Worm (Caenorhabditis elegans): ENCODE results near the gene C14A11.2.

C14A11.2 gene

DNA sequence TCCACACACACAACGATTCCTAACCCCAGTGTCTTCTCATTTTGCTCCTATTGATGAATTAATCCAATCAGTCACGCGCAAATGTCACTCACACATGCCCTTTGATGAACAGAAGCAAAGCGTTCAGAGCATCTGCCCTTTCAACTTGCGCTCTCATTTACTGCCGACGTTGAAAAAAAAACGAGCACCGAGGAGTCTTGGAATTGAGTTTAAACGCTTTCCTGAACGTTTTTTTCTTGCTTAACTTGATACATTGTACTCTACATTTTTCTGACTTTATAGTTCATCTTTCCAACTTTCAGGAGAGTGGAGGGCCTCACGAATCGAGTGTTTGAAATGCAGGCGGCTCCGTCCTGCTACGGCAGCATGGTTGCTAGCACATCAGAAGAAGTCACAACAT lies 31.2 kb upstream of the C14A11.2 start, which contains the start of gene cgef-1:
cgef-1 (plus strand) TSS at position 301 of the 400 bp plus-strand sequence.
- TF ChIP-seq bed-3 (GFP tag; optimal IDR thresholded peaks at IDR 0.05) (no peak), ces-1 (GFP tag; optimal IDR thresholded peaks at IDR 0.05) (peak; percentile 75)

DNA sequence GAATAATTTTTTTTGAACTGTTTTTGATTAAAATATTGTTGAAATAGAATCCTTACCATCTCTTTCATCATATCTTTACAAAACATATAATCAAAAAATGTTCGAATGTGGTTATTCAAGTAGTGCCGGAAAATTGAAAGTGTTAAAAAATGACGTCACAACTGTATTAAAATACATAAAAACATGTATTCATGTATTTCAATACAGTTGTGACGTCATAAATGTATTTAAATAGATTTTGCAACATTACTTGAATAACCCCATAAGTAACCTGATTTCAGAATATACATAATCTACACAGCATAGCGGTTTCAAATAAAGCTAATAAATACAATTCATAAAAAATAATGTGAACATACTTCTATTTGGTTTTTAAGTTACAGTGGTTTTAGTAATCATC lies 26.0 kb upstream of the C14A11.2 start:
- peak; percentile 96 for TF ChIP-seq zip-8 (tag; optimal IDR thresholded peaks at IDR 0.05)
- TF ChIP-seq blmp-1 (tag; optimal IDR thresholded peaks at IDR 0.05): no peak

DNA sequence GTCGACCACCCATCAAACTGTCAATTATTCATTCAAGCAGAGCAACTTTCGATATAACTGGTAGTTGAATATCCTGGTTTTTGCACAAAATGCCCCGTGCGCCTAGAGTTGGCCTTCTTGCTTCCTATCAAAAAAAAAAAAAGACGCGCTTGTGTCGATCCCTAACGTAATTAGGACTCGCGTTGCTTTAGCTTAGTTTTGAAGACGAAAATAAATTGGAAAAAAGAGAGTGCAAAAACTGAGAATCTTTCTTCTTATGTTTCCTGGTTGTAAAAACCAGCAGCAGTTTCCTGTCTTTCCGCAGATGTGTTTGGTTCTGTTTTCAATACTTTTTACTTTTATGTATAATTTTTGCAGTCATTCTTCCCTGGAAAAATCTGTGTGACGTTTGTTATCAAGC lies 24.9 kb upstream of the C14A11.2 start:
- TF ChIP-seq hlh-1 (tag; optimal IDR thresholded peaks at IDR 0.05): no peak
- TF ChIP-seq ces-1 (GFP tag; optimal IDR thresholded peaks at IDR 0.05): peak; percentile 66

DNA sequence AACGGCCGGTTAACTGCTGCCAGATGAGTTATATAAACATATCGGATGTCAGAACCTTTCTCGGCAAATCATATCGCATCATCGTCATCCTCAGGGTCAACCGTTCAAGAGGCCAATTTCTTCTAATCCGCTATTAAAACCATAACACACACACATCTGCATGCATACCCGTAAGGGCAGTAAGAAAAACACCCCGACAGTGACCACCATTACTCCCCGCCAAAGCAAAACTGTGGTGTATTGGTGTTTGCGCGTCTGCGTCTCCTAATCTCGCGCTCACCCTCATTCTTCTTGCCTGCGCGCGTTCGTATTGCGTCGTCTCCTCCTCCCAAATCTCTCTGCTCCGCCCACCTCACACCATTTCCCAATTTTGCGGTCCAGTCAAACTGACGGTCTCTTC lies 9.4 kb upstream of the C14A11.2 start:
- TF ChIP-seq nhr-12 (tag; optimal IDR thresholded peaks at IDR 0.05) (no peak), pha-4 (tag; optimal IDR thresholded peaks at IDR 0.05) (no peak), ceh-43 (GFP tag; optimal IDR thresholded peaks at IDR 0.05) (peak; percentile 17), nhr-2 (tag; optimal IDR thresholded peaks at IDR 0.05) (peak; percentile 97), M03D4.4 (tag; optimal IDR thresholded peaks at IDR 0.05) (peak; percentile 27), nhr-76 (tag; optimal IDR thresholded peaks at IDR 0.05) (no peak), elt-1 (tag; optimal IDR thresholded peaks at IDR 0.05; ENCODE audit: borderline replicate concordance, insufficient read depth) (peak; percentile 30), cnd-1 (tag; optimal IDR thresholded peaks at IDR 0.05) (peak; percentile 22), unc-62 (GFP tag; optimal IDR thresholded peaks at IDR 0.05) (peak; percentile 29), elt-3 (tag; optimal IDR thresholded peaks at IDR 0.05) (no peak), unc-120 (tag; optimal IDR thresholded peaks at IDR 0.05; ENCODE audit: poor library complexity, severe bottlenecking) (no peak), mls-2 (tag; optimal IDR thresholded peaks at IDR 0.05) (peak; percentile 31)

DNA sequence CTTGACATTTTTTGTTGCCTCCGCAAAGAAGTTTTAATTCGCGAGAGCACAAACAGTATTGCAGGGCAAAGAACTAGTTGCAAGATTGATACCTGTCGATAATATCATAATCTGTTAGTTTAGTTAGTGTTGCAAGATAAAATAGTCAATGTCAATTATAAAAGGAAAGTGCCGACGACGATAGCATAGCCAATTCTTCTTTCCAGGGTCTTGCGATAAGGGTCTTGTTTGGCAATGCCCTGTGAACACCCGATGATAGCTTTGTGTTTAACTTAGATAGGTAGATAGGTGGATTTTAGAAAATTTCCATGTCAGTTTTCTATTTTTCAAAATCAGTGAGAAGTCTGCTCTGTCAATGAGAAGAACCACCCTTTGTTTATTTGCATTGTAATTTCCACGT lies 8.6 kb upstream of the C14A11.2 start:
- no peak for TF ChIP-seq nhr-76 (tag; optimal IDR thresholded peaks at IDR 0.05)
- TF ChIP-seq mep-1 (tag; optimal IDR thresholded peaks at IDR 0.05): no peak
- TF ChIP-seq drap-1 (GFP tag; optimal IDR thresholded peaks at IDR 0.05): no peak
- no peak for TF ChIP-seq elt-1 (tag; optimal IDR thresholded peaks at IDR 0.05; ENCODE audit: borderline replicate concordance, insufficient read depth)
- TF ChIP-seq ces-1 (GFP tag; optimal IDR thresholded peaks at IDR 0.05): no peak
- TF ChIP-seq lin-13 (tag; optimal IDR thresholded peaks at IDR 0.05): no peak
- TF ChIP-seq ztf-11 (tag; optimal IDR thresholded peaks at IDR 0.05): no peak
- no peak for TF ChIP-seq lin-32 (GFP tag; optimal IDR thresholded peaks at IDR 0.05)
- no peak for TF ChIP-seq sptf-1 (tag; optimal IDR thresholded peaks at IDR 0.05)
- no peak for TF ChIP-seq ham-2 (GFP tag; optimal IDR thresholded peaks at IDR 0.05)
- TF ChIP-seq mls-2 (tag; optimal IDR thresholded peaks at IDR 0.05): no peak
- no peak for TF ChIP-seq mab-5 (tag; optimal IDR thresholded peaks at IDR 0.05)
- no peak for TF ChIP-seq M03D4.4 (tag; optimal IDR thresholded peaks at IDR 0.05)
- no peak for TF ChIP-seq flh-1 (GFP tag; optimal IDR thresholded peaks at IDR 0.05)
- no peak for TF ChIP-seq pha-4 (tag; optimal IDR thresholded peaks at IDR 0.05)
- TF ChIP-seq elt-3 (tag; optimal IDR thresholded peaks at IDR 0.05): no peak
- TF ChIP-seq snpc-4 (tag; optimal IDR thresholded peaks at IDR 0.05): no peak
- no peak for TF ChIP-seq blmp-1 (tag; optimal IDR thresholded peaks at IDR 0.05)
- no peak for TF ChIP-seq zip-8 (tag; optimal IDR thresholded peaks at IDR 0.05)
- no peak for TF ChIP-seq unc-39 (tag; optimal IDR thresholded peaks at IDR 0.05)

DNA sequence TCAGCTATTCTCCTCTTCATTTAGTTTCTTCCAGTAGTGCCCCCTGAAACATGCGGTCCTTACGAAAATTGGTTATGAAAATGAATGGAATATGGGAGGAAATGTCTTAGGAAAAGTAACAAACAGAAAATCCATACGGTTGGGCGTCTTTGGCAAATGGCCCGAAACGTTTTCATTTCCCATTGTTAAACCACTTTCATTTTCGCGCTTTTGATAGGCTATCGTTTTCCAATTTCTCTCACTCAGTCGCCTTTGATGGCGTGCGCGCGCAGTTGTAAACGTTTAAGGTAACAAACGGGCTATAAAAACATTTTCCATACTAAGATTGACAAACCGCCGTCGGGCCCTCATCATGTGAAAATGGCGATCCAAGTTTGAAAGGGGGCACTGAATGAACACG lies 7.9 kb upstream of the C14A11.2 start:
- TF ChIP-seq blmp-1 (tag; optimal IDR thresholded peaks at IDR 0.05) (peak; percentile 18), ztf-11 (tag; optimal IDR thresholded peaks at IDR 0.05) (no peak), nhr-12 (tag; optimal IDR thresholded peaks at IDR 0.05) (no peak), ces-1 (GFP tag; optimal IDR thresholded peaks at IDR 0.05) (no peak), sptf-1 (tag; optimal IDR thresholded peaks at IDR 0.05) (no peak), elt-3 (tag; optimal IDR thresholded peaks at IDR 0.05) (no peak)

DNA sequence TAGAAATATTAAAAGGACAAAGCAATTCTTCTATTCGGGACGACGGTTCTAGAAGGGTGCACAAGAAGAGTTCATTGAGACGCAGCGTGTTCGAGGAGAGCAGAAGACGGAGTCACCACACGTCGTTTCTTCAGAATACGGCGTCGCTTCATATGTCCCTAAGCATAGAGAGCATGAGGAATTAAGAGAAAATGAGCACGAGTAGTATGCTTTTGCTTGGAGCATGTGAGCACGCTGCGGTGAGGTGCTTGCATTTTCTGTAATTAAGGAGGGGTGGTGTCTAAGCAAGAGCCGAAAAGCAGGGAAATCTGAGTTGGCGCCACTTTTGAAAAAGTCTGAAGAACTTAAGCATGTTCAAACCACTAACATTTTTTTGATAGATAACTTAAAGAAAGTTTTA lies 4.5 kb downstream of the C14A11.2 start, which contains the start of gene C14A11.5:
C14A11.5 (minus strand) TSS at position 139 of the 400 bp plus-strand sequence.
- TF ChIP-seq blmp-1 (tag; optimal IDR thresholded peaks at IDR 0.05): no peak
- TF ChIP-seq ztf-11 (tag; optimal IDR thresholded peaks at IDR 0.05): no peak
- TF ChIP-seq ces-1 (GFP tag; optimal IDR thresholded peaks at IDR 0.05): peak; percentile 23
- no peak for TF ChIP-seq bed-3 (GFP tag; optimal IDR thresholded peaks at IDR 0.05)
- peak; percentile 25 for TF ChIP-seq sptf-1 (tag; optimal IDR thresholded peaks at IDR 0.05)
- TF ChIP-seq lin-32 (GFP tag; optimal IDR thresholded peaks at IDR 0.05): no peak
- TF ChIP-seq flh-1 (GFP tag; optimal IDR thresholded peaks at IDR 0.05): no peak

Data from whole organism, mixed stage, embryonic.